Worm (Caenorhabditis elegans): Measurements from ENCODE around the gene tsp-8.

tsp-8 gene

ce11 chrX:14729319-14729718, at the start of gene tsp-8:
Gene tsp-8 (minus strand): TSS chrX:14729503.
- TF ChIP-seq dmd-8 (GFP tag; IDR thresholded peaks at IDR 0.05) (no peak), F44E2.7 (GFP tag; IDR thresholded peaks at IDR 0.05) (no peak), hlh-11 (tag; optimal IDR thresholded peaks at IDR 0.05) (no peak), F37D6.2 (tag; optimal IDR thresholded peaks at IDR 0.05) (no peak), ztf-7 (tag; optimal IDR thresholded peaks at IDR 0.05) (no peak), lim-7 (GFP tag; IDR thresholded peaks at IDR 0.05) (no peak)

DNA sequence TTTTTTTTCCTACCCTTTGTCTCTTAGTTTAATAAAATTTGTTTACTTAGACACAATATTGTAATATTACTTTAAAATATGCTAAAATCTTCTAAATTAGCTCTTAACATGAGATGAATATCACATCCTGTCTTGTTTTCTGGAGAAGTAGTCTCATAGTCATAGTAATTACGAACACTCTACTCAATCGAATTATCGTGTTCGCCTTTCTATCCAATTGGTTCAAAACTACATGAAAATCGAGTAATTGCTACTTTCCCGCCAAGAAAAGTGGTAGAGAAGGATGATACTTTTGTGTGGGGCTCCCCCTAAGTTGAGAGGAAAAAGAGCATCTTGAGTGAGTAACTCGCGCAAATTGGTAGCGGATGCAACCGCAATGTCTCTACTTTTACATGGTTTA, 48.8 kb upstream of the tsp-8 start:
- TF ChIP-seq zag-1 (tag; optimal IDR thresholded peaks at IDR 0.05) (no peak), fkh-10 (GFP tag; optimal IDR thresholded peaks at IDR 0.05) (no peak), lin-13 (GFP tag; optimal IDR thresholded peaks at IDR 0.05) (no peak), ceh-82 (tag; optimal IDR thresholded peaks at IDR 0.05) (no peak), hlh-30 (tag; optimal IDR thresholded peaks at IDR 0.05; ENCODE audit: insufficient read depth) (no peak), Y105C5A.15 (GFP tag; IDR thresholded peaks at IDR 0.05) (no peak), unc-130 (GFP tag; optimal IDR thresholded peaks at IDR 0.05) (no peak), T26A8.4 (GFP tag; IDR thresholded peaks at IDR 0.05) (no peak), daf-16 (GFP tag; optimal IDR thresholded peaks at IDR 0.05) (no peak), daf-16 (tag; optimal IDR thresholded peaks at IDR 0.05) (no peak), dve-1 (tag; optimal IDR thresholded peaks at IDR 0.05; ENCODE audit: insufficient read depth) (no peak), nhr-28 (tag; optimal IDR thresholded peaks at IDR 0.05) (no peak)

DNA sequence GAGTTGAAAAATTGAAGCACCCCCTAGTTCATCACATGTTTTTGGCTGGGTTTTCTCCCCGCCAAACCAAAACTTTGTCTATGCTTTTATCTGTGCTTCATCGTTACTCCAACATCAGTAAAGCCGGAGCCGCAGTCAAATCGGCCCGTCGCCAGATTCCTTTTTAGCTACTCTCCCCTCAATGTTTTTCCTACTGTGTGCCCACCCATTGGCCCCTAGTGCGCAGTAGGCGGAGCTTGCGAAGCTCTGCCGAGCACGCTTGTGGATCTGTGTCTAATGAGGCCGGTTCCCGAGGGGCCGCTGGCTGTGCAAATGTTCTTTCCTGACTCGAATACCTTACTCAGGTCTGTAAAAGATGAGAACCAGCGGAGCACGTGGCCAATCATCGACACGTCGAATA, 47.0 kb upstream of the tsp-8 start:
- no peak for TF ChIP-seq aha-1 (tag)
- no peak for TF ChIP-seq Y105C5A.15 (GFP tag; IDR thresholded peaks at IDR 0.05)
- no peak for TF ChIP-seq cey-2 (tag; optimal IDR thresholded peaks at IDR 0.05; ENCODE audit: borderline replicate concordance, insufficient read depth)
- no peak for TF ChIP-seq nhr-10 (tag; optimal IDR thresholded peaks at IDR 0.05)
- TF ChIP-seq vab-7 (GFP tag; IDR thresholded peaks at IDR 0.05): peak; percentile 41; the same call in 1 of the 2 replicates
- TF ChIP-seq madf-9 (GFP tag; conservative IDR thresholded peaks at IDR 0.05): no peak
- TF ChIP-seq pha-4 (GFP tag; IDR thresholded peaks at IDR 0.05): no peak
- TF ChIP-seq pha-4 (tag; optimal IDR thresholded peaks at IDR 0.05): no peak
- no peak for TF ChIP-seq ztf-7 (tag; optimal IDR thresholded peaks at IDR 0.05)
- peak in 1 of 2 experiments; percentile 15 for TF ChIP-seq unc-62 (GFP tag; optimal IDR thresholded peaks at IDR 0.05 in 1 of 2)
- TF ChIP-seq unc-62 (tag; optimal IDR thresholded peaks at IDR 0.05): no peak
- no peak for TF ChIP-seq fos-1 (tag; optimal IDR thresholded peaks at IDR 0.05)
- no peak for TF ChIP-seq zip-2 (tag; optimal IDR thresholded peaks at IDR 0.05)
- no peak for TF ChIP-seq mdt-29 (GFP tag; IDR thresholded peaks at IDR 0.05)
- TF ChIP-seq dmd-9 (GFP tag; IDR thresholded peaks at IDR 0.05): no peak
- TF ChIP-seq ceh-20 (GFP tag; IDR thresholded peaks at IDR 0.05): peak; percentile 39; the same call in 1 of the 2 replicates
- no peak for TF ChIP-seq zip-11 (GFP tag; IDR thresholded peaks at IDR 0.05)
- no peak for TF ChIP-seq Y75B8A.6 (GFP tag; IDR thresholded peaks at IDR 0.05)
- TF ChIP-seq set-16 (GFP tag; IDR thresholded peaks at IDR 0.05): peak; percentile 54; the same call in 1 of the 2 replicates
- TF ChIP-seq lin-15B (tag; optimal IDR thresholded peaks at IDR 0.05): no peak
- no peak for TF ChIP-seq nhr-41 (GFP tag; IDR thresholded peaks at IDR 0.05)
- TF ChIP-seq daf-8 (GFP tag; IDR thresholded peaks at IDR 0.05): no peak
- 0 out of 2 replicates have a peak, but pooled peaks have one; percentile 13 for TF ChIP-seq ctbp-1 (GFP tag; IDR thresholded peaks at IDR 0.05)
- TF ChIP-seq lir-3 (tag; optimal IDR thresholded peaks at IDR 0.05): no peak
- no peak for TF ChIP-seq tag-97 (GFP tag; IDR thresholded peaks at IDR 0.05)
- no peak for TF ChIP-seq egl-27 (tag; optimal IDR thresholded peaks at IDR 0.05)
- TF ChIP-seq daf-16 (GFP tag; optimal IDR thresholded peaks at IDR 0.05): no peak
- TF ChIP-seq daf-16 (tag; optimal IDR thresholded peaks at IDR 0.05): no peak
- no peak for TF ChIP-seq ces-1 (GFP tag; optimal IDR thresholded peaks at IDR 0.05)
- no peak for TF ChIP-seq dpl-1 (GFP tag; optimal IDR thresholded peaks at IDR 0.05)
- TF ChIP-seq ceh-28 (tag; optimal IDR thresholded peaks at IDR 0.05): no peak
- no peak for TF ChIP-seq ZK337.2 (GFP tag; IDR thresholded peaks at IDR 0.05)
- no peak for TF ChIP-seq ZK546.5 (tag; optimal IDR thresholded peaks at IDR 0.05)
- TF ChIP-seq egl-43 (GFP tag; IDR thresholded peaks at IDR 0.05): 0 out of 2 replicates have a peak, but pooled peaks have one; percentile 15
- TF ChIP-seq snpc-1.2 (GFP tag; IDR thresholded peaks at IDR 0.05): no peak

Measured in whole organism, L4 larva.